Worm (Caenorhabditis elegans) whole organism, L4 larva: ENCODE measurements around the gene dlg-1.

Experiments
- D1046.2 ChIP-seq: fragments of 200-800 bp; sonication (Bioruptor generic); IDR thresholded peaks from 2 replicates; pipeline ENCODE4 v1.3.6; 2022; ENCODE audit warnings: missing genetic modification characterization, missing compliant biosample characterization
- F10B5.3 ChIP-seq: sonication (generic microtip); optimal IDR thresholded peaks from 2 replicates; lab custom pipeline; 2016; ENCODE audit warnings: mild to moderate bottlenecking, missing genetic modification characterization, missing compliant biosample characterization
- F37D6.2 ChIP-seq: sonication (generic microtip); optimal IDR thresholded peaks from 2 replicates; lab custom pipeline; 2016; ENCODE audit warnings: mild to moderate bottlenecking, missing genetic modification characterization, missing compliant biosample characterization
- Y48G9A.11 ChIP-seq: fragments of 200-800 bp; sonication (Bioruptor generic); IDR thresholded peaks from 2 replicates; pipeline ENCODE4 v1.3.6; 2022; ENCODE audit warnings: missing genetic modification reagents, missing genetic modification characterization, missing compliant biosample characterization
- aha-1 ChIP-seq: fragments of 150-350 bp; peaks from one replicate; lab custom pipeline; 2014; ENCODE audit warnings: missing biosample characterization, missing genetic modification characterization
- aly-2 ChIP-seq: sonication (generic microtip); optimal IDR thresholded peaks from 2 replicates; lab custom pipeline; 2018; ENCODE audit warnings: missing biosample characterization, missing genetic modification characterization
- ama-1 ChIP-seq: fragments of 150-350 bp; optimal IDR thresholded peaks from 2 replicates; lab custom pipeline; 2014; ENCODE audit warnings: inconsistent platforms, mixed read lengths
- ceh-28 ChIP-seq: fragments of 150-350 bp; optimal IDR thresholded peaks from 2 replicates; lab custom pipeline; 2014; ENCODE audit warnings: missing biosample characterization, missing genetic modification reagents, missing genetic modification characterization
- ceh-32 ChIP-seq: sonication (generic microtip); optimal IDR thresholded peaks from 2 replicates; lab custom pipeline; 2016; ENCODE audit warnings: mild to moderate bottlenecking, missing genetic modification characterization, missing compliant biosample characterization; ENCODE audit not compliant: poor library complexity
- cey-2 ChIP-seq: sonication (generic microtip); optimal IDR thresholded peaks from 3 replicates; lab custom pipeline; 2017; ENCODE audit warnings: missing genetic modification characterization, mild to moderate bottlenecking, missing compliant biosample characterization, antibody characterized with exemption, borderline replicate concordance; ENCODE audit not compliant: insufficient read depth
- daf-16 ChIP-seq, 3 experiments: sonication (generic microtip); optimal IDR thresholded peaks; 2 replicates each; lab custom pipeline; 2016 to 2017; ENCODE audit warnings: missing genetic modification characterization in 3 of 3, missing genetic modification reagents in 3 of 3, mild to moderate bottlenecking in 2 of 3, missing compliant biosample characterization in 2 of 3, missing biosample characterization in 1 of 3, moderate library complexity in 1 of 3
- dmd-8 ChIP-seq: fragments of 200-800 bp; sonication (Bioruptor generic); IDR thresholded peaks from 2 replicates; pipeline ENCODE4 v1.3.6; 2022; ENCODE audit warnings: missing genetic modification characterization, missing compliant biosample characterization
- dve-1 ChIP-seq: sonication (generic microtip); optimal IDR thresholded peaks from 2 replicates; lab custom pipeline; 2017; ENCODE audit warnings: antibody characterized with exemption, mild to moderate bottlenecking, missing genetic modification characterization, missing compliant biosample characterization; ENCODE audit not compliant: insufficient read depth
- egl-43 ChIP-seq: fragments of 200-800 bp; sonication (Bioruptor generic); IDR thresholded peaks from 2 replicates; pipeline ENCODE4 v1.3.6; 2022; ENCODE audit warnings: missing genetic modification reagents, missing genetic modification characterization, missing compliant biosample characterization
- fkh-10 ChIP-seq: fragments of 150-350 bp; optimal IDR thresholded peaks from 2 replicates; lab custom pipeline; 2014; ENCODE audit warnings: missing biosample characterization, missing genetic modification reagents, missing genetic modification characterization
- fos-1 ChIP-seq: fragments of 150-350 bp; optimal IDR thresholded peaks from 2 replicates; lab custom pipeline; 2014; ENCODE audit warnings: missing biosample characterization, missing genetic modification characterization
- gei-8 ChIP-seq: fragments of 200-800 bp; sonication (Bioruptor generic); optimal IDR thresholded peaks from 2 replicates; lab custom pipeline; 2018; ENCODE audit warnings: mild to moderate bottlenecking, missing genetic modification characterization, missing compliant biosample characterization
- hlh-30 ChIP-seq: sonication (generic microtip); optimal IDR thresholded peaks from 2 replicates; lab custom pipeline; 2017; ENCODE audit warnings: antibody characterized with exemption, mild to moderate bottlenecking, missing genetic modification characterization, missing compliant biosample characterization; ENCODE audit not compliant: insufficient read depth
- lin-15B ChIP-seq: fragments of 150-350 bp; sonication (generic microtip); optimal IDR thresholded peaks from 3 replicates; lab custom pipeline; 2014; ENCODE audit warnings: missing biosample characterization, missing genetic modification characterization
- lin-29 ChIP-seq: fragments of 200-800 bp; sonication (Bioruptor generic); IDR thresholded peaks from 2 replicates; pipeline ENCODE4 v1.3.6; 2022; ENCODE audit warnings: missing genetic modification reagents, missing genetic modification characterization, missing compliant biosample characterization
- lin-38 ChIP-seq: fragments of 200-800 bp; sonication (Bioruptor generic); IDR thresholded peaks from 2 replicates; pipeline ENCODE4 v1.3.6; 2022; ENCODE audit warnings: missing genetic modification reagents, missing genetic modification characterization, missing compliant biosample characterization
- lir-3 ChIP-seq: sonication (generic microtip); optimal IDR thresholded peaks from 2 replicates; lab custom pipeline; 2016; ENCODE audit warnings: mild to moderate bottlenecking, missing genetic modification characterization, missing compliant biosample characterization
- nhr-237 ChIP-seq: sonication (generic microtip); optimal IDR thresholded peaks from 2 replicates; lab custom pipeline; 2017; ENCODE audit warnings: missing biosample characterization, missing genetic modification characterization
- nhr-25 ChIP-seq: sonication (generic microtip); optimal IDR thresholded peaks from 2 replicates; lab custom pipeline; 2017; ENCODE audit warnings: missing genetic modification characterization, mild to moderate bottlenecking, missing compliant biosample characterization, antibody characterized with exemption, moderate library complexity, borderline replicate concordance; ENCODE audit not compliant: insufficient read depth
- nhr-28 ChIP-seq: fragments of 150-350 bp; optimal IDR thresholded peaks from 2 replicates; lab custom pipeline; 2014; ENCODE audit warnings: missing biosample characterization, missing genetic modification characterization
- nhr-41 ChIP-seq: fragments of 200-800 bp; sonication (Bioruptor generic); IDR thresholded peaks from 2 replicates; pipeline ENCODE4 v1.3.6; 2022; ENCODE audit warnings: missing genetic modification reagents, missing genetic modification characterization, missing compliant biosample characterization
- pha-4 ChIP-seq, 2 experiments: fragments of 150-350 bp in 1 of 2; fragments of 200-800 bp in 1 of 2; sonication (Bioruptor generic) in 1 of 2; IDR thresholded peaks in 1 of 2; optimal IDR thresholded peaks in 1 of 2; 2 replicates each; pipeline versions ENCODE4 v1.3.6 to Lab custom; 2014 to 2022; ENCODE audit warnings: missing genetic modification characterization in 2 of 2, missing genetic modification reagents in 2 of 2, missing biosample characterization in 1 of 2, missing compliant biosample characterization in 1 of 2
- pqm-1 ChIP-seq: sonication (generic microtip); optimal IDR thresholded peaks from 2 replicates; lab custom pipeline; 2017; ENCODE audit warnings: missing biosample characterization, missing genetic modification characterization
- skn-1 ChIP-seq: fragments of 150-350 bp; optimal IDR thresholded peaks from 2 replicates; lab custom pipeline; 2014; ENCODE audit warnings: missing biosample characterization, missing genetic modification characterization
- spr-3 ChIP-seq: fragments of 200-800 bp; sonication (Bioruptor generic); optimal IDR thresholded peaks from 2 replicates; lab custom pipeline; 2018; ENCODE audit warnings: mild to moderate bottlenecking, missing genetic modification characterization, missing compliant biosample characterization
- tra-1 ChIP-seq: fragments of 200-800 bp; sonication (Bioruptor generic); IDR thresholded peaks from 2 replicates; pipeline ENCODE4 v1.3.6; 2022; ENCODE audit warnings: missing genetic modification reagents, missing genetic modification characterization, missing compliant biosample characterization
- unc-62 ChIP-seq, 3 experiments: fragments of 150-350 bp in 1 of 3; sonication (generic microtip); optimal IDR thresholded peaks in 2 of 3; peaks in 1 of 3; 1 replicate in 1 of 3; 2 replicates in 2 of 3; lab custom pipeline; 2014 to 2017; ENCODE audit warnings: missing biosample characterization in 3 of 3, missing genetic modification characterization in 3 of 3, missing genetic modification reagents in 3 of 3, missing genotype in 1 of 3
- vab-7 ChIP-seq: fragments of 200-800 bp; sonication (Bioruptor generic); IDR thresholded peaks from 2 replicates; pipeline ENCODE4 v1.3.6; 2022; ENCODE audit warnings: missing genetic modification reagents, missing genetic modification characterization, missing compliant biosample characterization
- zfp-2 ChIP-seq: sonication (generic microtip); optimal IDR thresholded peaks from 2 replicates; lab custom pipeline; 2016; ENCODE audit warnings: mild to moderate bottlenecking, missing genetic modification characterization, missing compliant biosample characterization
- ztf-7 ChIP-seq: fragments of 150-350 bp; optimal IDR thresholded peaks from 2 replicates; lab custom pipeline; 2014; ENCODE audit warnings: missing biosample characterization, missing genetic modification characterization

Gene dlg-1

DNA sequence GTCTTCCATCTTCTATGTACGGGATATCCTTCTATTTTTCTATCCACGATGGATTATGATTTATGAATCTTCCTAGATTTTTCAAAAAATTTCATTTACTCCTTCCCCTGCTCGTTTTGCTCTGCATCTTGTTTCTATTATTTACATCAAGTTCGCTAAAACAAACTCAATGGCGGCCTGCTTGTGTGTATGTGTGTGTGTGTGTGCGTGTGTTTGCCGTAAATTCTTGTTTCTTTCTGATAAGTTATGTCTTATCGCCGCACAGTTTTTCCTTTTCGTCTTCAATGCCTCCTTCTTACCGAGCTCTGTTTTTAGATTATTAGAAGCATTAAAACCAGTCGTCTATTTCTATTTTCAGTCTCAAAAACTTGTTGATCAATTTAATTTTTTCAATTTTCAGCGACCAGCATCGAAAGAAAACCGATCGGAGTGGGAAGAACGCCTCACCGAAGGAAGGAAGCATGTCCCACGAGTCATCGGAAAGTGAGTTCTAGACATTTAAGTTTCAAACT, at the start of gene dlg-1:
dlg-1 (plus strand) TSS at position 401 of the 512 bp plus-strand sequence.
- TF ChIP-seq pqm-1 (tag; lab: Kevin White, UChicago) (peak; percentile 5), daf-16 (GFP tag; optimal IDR thresholded peaks at IDR 0.05; lab: Kevin White, UChicago) (no peak), daf-16 (tag; optimal IDR thresholded peaks at IDR 0.05; lab: Kevin White, UChicago) (peak; percentile 73), unc-62 (GFP tag; optimal IDR thresholded peaks at IDR 0.05 in 1 of 2; lab: Kevin White, UChicago) (peak in 1 of 2 experiments; percentile 97), unc-62 (tag; optimal IDR thresholded peaks at IDR 0.05; lab: Kevin White, UChicago) (no peak), cey-2 (no peak), nhr-28 (peak; percentile 14)

DNA sequence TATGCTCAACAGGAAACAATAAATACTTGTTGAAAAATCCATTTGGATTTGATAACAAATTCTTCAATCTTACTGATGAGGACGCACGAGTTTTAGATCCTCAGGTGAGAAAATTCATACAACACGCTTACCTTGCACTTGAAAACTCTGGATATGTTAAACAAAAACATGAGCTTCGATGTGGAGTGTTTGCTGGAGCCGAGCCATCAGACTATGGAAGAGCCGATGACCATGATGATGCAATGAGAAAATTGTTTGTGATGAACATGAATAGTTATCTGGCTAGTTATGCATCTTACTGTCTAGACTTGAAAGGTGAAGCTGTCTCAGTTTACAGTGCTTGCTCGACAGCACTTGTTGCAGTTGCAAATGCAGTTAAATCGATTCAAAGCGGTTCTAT, 45.6 kb upstream of the dlg-1 start:
- TF ChIP-seq egl-43 (GFP tag; lab: Robert Waterston, UW): no peak
- peak in 1 of 2 experiments; percentile 94 for TF ChIP-seq unc-62 (GFP tag; optimal IDR thresholded peaks at IDR 0.05 in 1 of 2; lab: Kevin White, UChicago)
- TF ChIP-seq unc-62 (tag; optimal IDR thresholded peaks at IDR 0.05; lab: Kevin White, UChicago): no peak
- TF ChIP-seq, all 104 proteins: peak for 1

DNA sequence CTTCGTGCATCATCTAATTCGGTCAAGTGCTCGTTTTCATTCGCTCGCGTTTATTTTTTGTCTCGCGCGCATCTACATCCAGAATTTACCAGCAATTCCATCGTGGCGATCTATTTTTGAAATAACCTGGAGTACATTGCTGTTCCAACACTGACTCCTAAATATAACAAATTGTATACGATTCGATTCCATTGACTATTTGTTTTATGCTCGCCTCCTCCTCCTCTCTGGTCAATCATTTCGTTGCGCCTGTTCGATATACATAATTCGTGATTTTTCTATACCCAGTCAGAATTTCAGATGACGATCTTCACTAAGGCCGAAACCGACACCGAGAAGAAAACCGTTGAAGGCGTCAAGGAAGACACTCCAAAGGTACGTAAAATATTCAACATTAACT, 34.6 kb upstream of the dlg-1 start, which contains the start of gene itm-2:
itm-2 (plus strand) TSS at position 301 of the 400 bp plus-strand sequence.
- TF ChIP-seq pha-4 (GFP tag; IDR thresholded peaks at IDR 0.05; lab: Robert Waterston, UW) (no peak), pha-4 (tag; optimal IDR thresholded peaks at IDR 0.05; lab: Kevin White, UChicago) (no peak), nhr-25 (tag; lab: Kevin White, UChicago) (no peak), Y48G9A.11 (no peak), ztf-7 (tag; lab: Kevin White, UChicago) (no peak), egl-43 (GFP tag; lab: Robert Waterston, UW) (no peak), ama-1 (lab: Kevin White, UChicago) (no peak), ceh-32 (tag; lab: Kevin White, UChicago) (no peak), aly-2 (tag; lab: Kevin White, UChicago) (no peak), nhr-237 (no peak), F10B5.3 (tag; lab: Kevin White, UChicago) (no peak), lin-15B (no peak), aha-1 (tag; lab: Kevin White, UChicago) (no peak), D1046.2 (GFP tag; lab: Robert Waterston, UW) (no peak), dve-1 (tag; lab: Kevin White, UChicago) (no peak), zfp-2 (tag; lab: Kevin White, UChicago) (no peak), lin-38 (no peak), nhr-41 (no peak), F37D6.2 (no peak), ceh-28 (tag; lab: Kevin White, UChicago) (no peak)

DNA sequence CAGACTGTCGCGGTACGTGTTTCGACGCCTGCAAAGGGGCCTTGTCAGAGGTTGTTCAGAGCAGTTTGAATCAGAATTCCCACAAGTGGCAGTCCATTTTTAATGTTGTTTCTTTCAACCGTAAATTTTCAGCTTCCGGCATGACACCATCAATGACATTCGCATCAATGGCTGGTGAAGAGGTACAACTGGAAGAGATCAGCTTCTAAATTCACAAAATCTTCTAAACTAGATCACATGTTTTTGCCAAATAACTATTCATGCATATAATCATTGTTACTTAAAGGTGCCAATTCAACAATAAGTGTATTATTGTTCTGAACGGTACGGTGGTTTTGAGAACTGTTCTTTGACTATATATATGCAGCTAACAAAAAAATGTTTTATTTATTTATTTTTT, 32.1 kb upstream of the dlg-1 start:
- TF ChIP-seq unc-62 (GFP tag; optimal IDR thresholded peaks at IDR 0.05 in 1 of 2; lab: Kevin White, UChicago) (peak in 1 of 2 experiments; percentile 96), unc-62 (tag; optimal IDR thresholded peaks at IDR 0.05; lab: Kevin White, UChicago) (no peak), spr-3 (GFP tag; lab: Kevin White, UChicago) (no peak)
- TF ChIP-seq, all 104 proteins: peak for 1

DNA sequence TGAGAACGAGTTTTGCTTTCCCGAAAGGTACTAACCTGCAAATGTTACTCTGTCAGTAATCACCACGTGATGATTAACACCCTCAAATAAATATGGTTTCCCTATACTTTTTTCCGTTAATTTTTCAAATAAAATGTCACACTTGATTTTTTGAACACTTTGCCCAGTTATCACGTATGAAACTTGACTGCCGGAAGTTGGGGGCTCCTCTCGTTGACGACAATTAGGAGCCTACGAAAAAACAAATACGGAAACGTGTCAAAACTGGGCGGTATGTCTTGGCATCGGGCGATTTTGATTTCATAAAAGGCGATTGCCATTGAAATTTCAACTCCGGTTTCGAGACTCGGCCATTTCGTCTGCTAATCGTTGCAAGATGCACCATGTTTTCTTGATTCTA, 31.6 kb upstream of the dlg-1 start, which contains the start of gene C25F6.8:
C25F6.8 (plus strand) TSS at position 301 of the 400 bp plus-strand sequence.
- TF ChIP-seq ztf-7 (tag; lab: Kevin White, UChicago) (no peak), tra-1 (GFP tag; lab: Robert Waterston, UW) (no peak), pqm-1 (tag; lab: Kevin White, UChicago) (no peak), dmd-8 (GFP tag; lab: Robert Waterston, UW) (no peak), hlh-30 (tag; lab: Kevin White, UChicago) (no peak), lir-3 (no peak), fos-1 (no peak), lin-29 (GFP tag; lab: Robert Waterston, UW) (no peak), vab-7 (GFP tag; lab: Robert Waterston, UW) (no peak), fkh-10 (GFP tag; lab: Kevin White, UChicago) (no peak), nhr-28 (no peak), skn-1 (tag; lab: Kevin White, UChicago) (no peak), unc-62 (GFP tag; optimal IDR thresholded peaks at IDR 0.05 in 1 of 2; lab: Kevin White, UChicago) (no peak), unc-62 (tag; optimal IDR thresholded peaks at IDR 0.05; lab: Kevin White, UChicago) (no peak), gei-8 (GFP tag; lab: Kevin White, UChicago) (no peak)
